Fruit fly (Drosophila melanogaster) whole organism, adult: ENCODE results near the gene MSBP.
A peak's percentile ranks its signal among the peaks of the same experiment; 100 is the strongest.

Source experiments
- CG11617 ChIP-seq: fragments of 200-800 bp; sonication (Bioruptor generic); optimal IDR thresholded peaks from 2 replicates; lab custom pipeline; 2017; ENCODE audit warnings: mild to moderate bottlenecking, missing biosample characterization, missing genetic modification reagents, missing genetic modification characterization
- CG12768 ChIP-seq: fragments of 200-800 bp; sonication (Bioruptor generic); optimal IDR thresholded peaks from 2 replicates; lab custom pipeline; 2017; ENCODE audit warnings: missing biosample characterization, missing genetic modification characterization, mild to moderate bottlenecking, moderate library complexity, missing genetic modification reagents
- CG14711 ChIP-seq: fragments of 200-800 bp; sonication (Bioruptor generic); optimal IDR thresholded peaks from 2 replicates; lab custom pipeline; 2018; ENCODE audit warnings: missing biosample characterization, mild to moderate bottlenecking, missing genetic modification characterization, moderate library complexity
- CG1620 ChIP-seq: fragments of 200-800 bp; sonication (Bioruptor generic); optimal IDR thresholded peaks from 2 replicates; lab custom pipeline; 2016; ENCODE audit warnings: missing biosample characterization, missing genetic modification characterization
- CG33017 ChIP-seq: fragments of 200-800 bp; sonication (Bioruptor generic); optimal IDR thresholded peaks from 2 replicates; lab custom pipeline; 2018; ENCODE audit warnings: missing biosample characterization, mild to moderate bottlenecking, missing genetic modification characterization, moderate library complexity
- CG5204 ChIP-seq: fragments of 200-800 bp; sonication (Bioruptor generic); optimal IDR thresholded peaks from 2 replicates; lab custom pipeline; 2016; ENCODE audit warnings: missing biosample characterization, missing genetic modification characterization
- CG7045 ChIP-seq: fragments of 200-800 bp; sonication (Bioruptor generic); optimal IDR thresholded peaks from 2 replicates; lab custom pipeline; 2017; ENCODE audit warnings: missing biosample characterization, mild to moderate bottlenecking, missing genetic modification characterization
- CG7101 ChIP-seq: fragments of 200-800 bp; sonication (Bioruptor generic); optimal IDR thresholded peaks from 2 replicates; lab custom pipeline; 2018; ENCODE audit warnings: missing biosample characterization, mild to moderate bottlenecking, missing genetic modification characterization, moderate library complexity
- Clk ChIP-seq: fragments of 200-800 bp; sonication (Bioruptor generic); optimal IDR thresholded peaks from 2 replicates; lab custom pipeline; 2017; ENCODE audit warnings: missing biosample characterization, missing genetic modification characterization
- Crg-1 ChIP-seq: fragments of 200-800 bp; sonication (Bioruptor generic); optimal IDR thresholded peaks from 2 replicates; lab custom pipeline; 2016; ENCODE audit warnings: missing biosample characterization, missing genetic modification characterization
- Hr96 ChIP-seq: fragments of 200-800 bp; sonication (Bioruptor generic); optimal IDR thresholded peaks from 2 replicates; lab custom pipeline; 2016; ENCODE audit warnings: missing biosample characterization, missing genetic modification characterization
- Mnt ChIP-seq: fragments of 200-800 bp; sonication (Bioruptor generic); optimal IDR thresholded peaks from 2 replicates; lab custom pipeline; 2016; ENCODE audit warnings: missing biosample characterization, mild to moderate bottlenecking, missing genetic modification characterization
- bab1 ChIP-seq: fragments of 200-800 bp; sonication (Bioruptor generic); optimal IDR thresholded peaks from 3 replicates; lab custom pipeline; 2019; ENCODE audit warnings: missing biosample characterization, mild to moderate bottlenecking, missing genetic modification characterization, moderate library complexity
- cic ChIP-seq: fragments of 200-800 bp; sonication (Bioruptor generic); optimal IDR thresholded peaks from 2 replicates; lab custom pipeline; 2017; ENCODE audit warnings: missing biosample characterization, mild to moderate bottlenecking, missing genetic modification characterization, moderate library complexity
- cnc ChIP-seq, 2 experiments: fragments of >200 bp; optimal IDR thresholded peaks; 2 replicates each; lab custom pipeline; 2017
- kay ChIP-seq: fragments of 200-800 bp; sonication (Bioruptor generic); peaks from one replicate; lab custom pipeline; 2016; ENCODE audit warnings: missing biosample characterization, missing genetic modification characterization, borderline replicate concordance
- ovo ChIP-seq: fragments of 200-800 bp; sonication (Bioruptor generic); optimal IDR thresholded peaks from 2 replicates; lab custom pipeline; 2016; ENCODE audit warnings: missing biosample characterization, missing genetic modification characterization
- pad ChIP-seq: fragments of 200-800 bp; sonication (Bioruptor generic); optimal IDR thresholded peaks from 3 replicates; lab custom pipeline; 2017; ENCODE audit warnings: missing biosample characterization, missing genetic modification characterization, mild to moderate bottlenecking, moderate library complexity, missing genetic modification reagents
- tj ChIP-seq: fragments of 200-800 bp; sonication (Bioruptor generic); optimal IDR thresholded peaks from 3 replicates; lab custom pipeline; 2017; ENCODE audit warnings: missing biosample characterization, mild to moderate bottlenecking, missing genetic modification characterization, moderate library complexity
- toe ChIP-seq: fragments of 200-800 bp; sonication (Bioruptor generic); optimal IDR thresholded peaks from 2 replicates; lab custom pipeline; 2016; ENCODE audit warnings: missing biosample characterization, missing genetic modification characterization

Gene MSBP

dm6 chrX:15875569-15875968 is 14.3 kb downstream of the MSBP start:
- no peak for TF ChIP-seq CG12768
- no peak for TF ChIP-seq CG33017 (tag; lab: Kevin White, UChicago)
- no peak for TF ChIP-seq kay (GFP tag; lab: Kevin White, UChicago)
- no peak for TF ChIP-seq toe (GFP tag; lab: Kevin White, UChicago)
- TF ChIP-seq CG7101 = no peak
- TF ChIP-seq bab1 (GFP tag; lab: Kevin White, UChicago) = no peak
- TF ChIP-seq pad (GFP tag; lab: Kevin White, UChicago) = no peak
- no peak for TF ChIP-seq Clk
- no peak for TF ChIP-seq tj (GFP tag; lab: Kevin White, UChicago)
- no peak for TF ChIP-seq Crg-1 (GFP tag; lab: Kevin White, UChicago)
- TF ChIP-seq CG1620 (GFP tag; lab: Kevin White, UChicago) = no peak

DNA sequence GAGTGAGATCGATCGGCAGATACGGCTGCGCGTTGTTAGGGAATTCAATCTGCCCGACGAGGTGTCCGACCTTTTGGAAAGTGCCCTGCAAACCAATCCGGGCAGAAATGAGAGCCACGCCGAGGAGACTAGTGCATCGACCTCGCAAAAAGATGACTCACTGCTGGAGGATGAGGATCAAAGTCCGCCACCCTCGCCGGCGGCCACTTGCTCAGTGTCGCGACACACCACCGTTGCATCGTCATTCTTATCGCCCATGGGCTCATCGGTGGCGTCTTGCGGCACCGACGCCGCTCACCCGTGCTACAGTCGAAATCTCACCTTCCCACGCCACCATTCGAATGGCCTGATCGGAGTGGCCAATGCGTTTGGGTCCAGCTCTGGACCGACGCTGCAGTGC is 15.5 kb downstream of the MSBP start:
- TF ChIP-seq Hr96 (GFP tag; lab: Kevin White, UChicago) (no peak), CG5204 (GFP tag; lab: Kevin White, UChicago) (no peak), Clk (no peak), CG33017 (tag; lab: Kevin White, UChicago) (no peak), Mnt (GFP tag; lab: Kevin White, UChicago) (no peak), pad (GFP tag; lab: Kevin White, UChicago) (no peak), CG7101 (no peak), CG11617 (GFP tag; lab: Kevin White, UChicago) (no peak), tj (GFP tag; lab: Kevin White, UChicago) (no peak)

DNA sequence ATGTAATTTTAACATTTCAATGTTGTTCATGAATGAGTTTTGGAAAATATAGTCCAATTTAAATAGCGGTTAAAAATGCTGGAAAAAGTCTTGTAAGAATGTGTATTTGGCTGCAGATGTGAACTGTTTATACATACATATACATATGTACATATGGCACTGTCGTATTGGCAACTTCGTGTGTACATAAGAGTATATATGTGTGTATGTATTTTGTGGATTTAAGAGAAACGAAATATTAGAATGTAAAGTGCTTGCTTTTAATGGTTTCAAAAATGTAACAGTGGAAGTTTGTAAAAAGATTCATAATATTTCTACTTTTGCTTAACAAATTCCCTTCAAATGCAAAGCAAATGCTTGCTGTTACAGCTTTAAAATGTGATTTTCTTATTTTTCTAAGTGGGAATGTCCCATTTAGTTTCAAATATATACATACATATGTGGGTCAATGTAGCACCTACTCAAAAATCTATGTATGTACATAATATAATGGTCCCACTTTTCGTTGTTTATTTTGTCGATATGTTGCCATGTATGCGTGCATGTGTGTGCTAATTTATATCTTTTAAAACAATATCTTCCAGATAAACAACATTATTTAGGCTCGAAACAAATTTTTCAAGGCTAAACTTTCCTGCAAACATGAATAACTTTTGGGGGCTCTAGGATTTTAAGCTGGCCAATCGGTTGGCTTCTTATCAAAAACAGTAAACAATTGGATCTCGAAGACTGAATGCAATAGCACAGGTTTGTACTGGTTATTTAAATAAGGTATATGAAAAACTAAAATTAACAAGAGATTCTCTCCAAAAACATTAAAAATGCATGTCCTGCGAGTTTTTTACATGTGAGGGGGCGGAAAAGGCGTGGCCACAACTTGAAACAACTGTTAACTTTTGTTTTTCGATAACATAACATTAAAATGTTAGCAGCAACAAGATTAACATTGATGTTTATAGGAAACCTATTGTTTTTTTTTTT is 18.8 kb downstream of the MSBP start:
- TF ChIP-seq pad (GFP tag; lab: Kevin White, UChicago) (peak; percentile 57), CG12768 (peak; percentile 42), Crg-1 (GFP tag; lab: Kevin White, UChicago) (peak; percentile 90), kay (GFP tag; lab: Kevin White, UChicago) (peak; percentile 65), bab1 (GFP tag; lab: Kevin White, UChicago) (no peak), CG5204 (GFP tag; lab: Kevin White, UChicago) (no peak), Hr96 (GFP tag; lab: Kevin White, UChicago) (no peak), Clk (no peak), cic (GFP tag; lab: Kevin White, UChicago) (peak; percentile 13), toe (GFP tag; lab: Kevin White, UChicago) (no peak), cnc (optimal IDR thresholded peaks at IDR 0.05; lab: Kevin White, UChicago) (no peak), CG7045 (GFP tag; lab: Kevin White, UChicago) (no peak), CG1620 (GFP tag; lab: Kevin White, UChicago) (peak; percentile 62), CG7101 (peak; percentile 80), ovo (GFP tag; lab: Kevin White, UChicago) (peak; percentile 88), CG11617 (GFP tag; lab: Kevin White, UChicago) (peak; percentile 8), tj (GFP tag; lab: Kevin White, UChicago) (peak; percentile 22), Mnt (GFP tag; lab: Kevin White, UChicago) (peak; percentile 37), CG14711 (tag; lab: Kevin White, UChicago) (peak; percentile 65), CG33017 (tag; lab: Kevin White, UChicago) (peak; percentile 17)

dm6 chrX:15869843-15870242 is 20.1 kb downstream of the MSBP start, which contains the start of gene CG16952:
Gene CG16952 (plus strand): TSS chrX:15870183.
- TF ChIP-seq CG1620 (GFP tag; lab: Kevin White, UChicago) (peak; percentile 21), CG33017 (tag; lab: Kevin White, UChicago) (no peak), CG14711 (tag; lab: Kevin White, UChicago) (no peak), CG7101 (peak; percentile 36), pad (GFP tag; lab: Kevin White, UChicago) (peak; percentile 6), Hr96 (GFP tag; lab: Kevin White, UChicago) (no peak), Clk (no peak), cnc (optimal IDR thresholded peaks at IDR 0.05; lab: Kevin White, UChicago) (no peak), CG11617 (GFP tag; lab: Kevin White, UChicago) (peak; percentile 13), bab1 (GFP tag; lab: Kevin White, UChicago) (no peak), CG5204 (GFP tag; lab: Kevin White, UChicago) (no peak), ovo (GFP tag; lab: Kevin White, UChicago) (no peak), Mnt (GFP tag; lab: Kevin White, UChicago) (peak; percentile 40), CG12768 (no peak)

dm6 chrX:15868781-15869180 is 21.1 kb downstream of the MSBP start:
- TF ChIP-seq CG7045 (GFP tag; lab: Kevin White, UChicago) = no peak
- no peak for TF ChIP-seq Clk
- TF ChIP-seq CG14711 (tag; lab: Kevin White, UChicago) = no peak

DNA sequence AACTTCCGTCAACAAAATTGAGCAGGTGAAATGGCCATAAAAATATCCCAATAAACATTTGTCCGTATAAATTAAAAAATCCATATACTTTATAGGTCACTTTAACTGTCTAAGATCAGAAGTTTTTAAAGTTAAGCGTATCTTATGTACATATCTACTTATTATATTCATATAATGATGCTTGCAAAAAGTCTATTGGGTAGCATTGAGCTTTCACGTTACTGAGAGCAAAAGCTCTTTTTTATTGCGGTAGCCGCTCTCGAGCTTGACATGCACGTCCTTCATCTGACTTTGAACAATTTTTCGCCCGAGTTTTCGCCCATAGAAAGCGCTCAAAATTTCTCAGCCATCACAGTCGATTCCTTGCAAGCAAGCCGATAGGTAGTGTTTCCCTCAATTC is 22.0 kb downstream of the MSBP start, which contains the start of gene Gapdh2:
Gapdh2 (plus strand) TSS at position 283 of the 400 bp plus-strand sequence.
- TF ChIP-seq CG14711 (tag; lab: Kevin White, UChicago) = peak; percentile 100
- TF ChIP-seq CG7045 (GFP tag; lab: Kevin White, UChicago) = peak; percentile 100
- TF ChIP-seq CG5204 (GFP tag; lab: Kevin White, UChicago) = peak; percentile 99
- TF ChIP-seq cnc (optimal IDR thresholded peaks at IDR 0.05; lab: Kevin White, UChicago) = no peak
- TF ChIP-seq CG11617 (GFP tag; lab: Kevin White, UChicago) = peak; percentile 100
- peak; percentile 98 for TF ChIP-seq Clk
- peak; percentile 100 for TF ChIP-seq CG7101
- peak; percentile 100 for TF ChIP-seq CG1620 (GFP tag; lab: Kevin White, UChicago)
- TF ChIP-seq tj (GFP tag; lab: Kevin White, UChicago) = peak; percentile 99
- peak; percentile 100 for TF ChIP-seq ovo (GFP tag; lab: Kevin White, UChicago)
- peak; percentile 100 for TF ChIP-seq CG12768
- TF ChIP-seq bab1 (GFP tag; lab: Kevin White, UChicago) = peak; percentile 100
- TF ChIP-seq pad (GFP tag; lab: Kevin White, UChicago) = peak; percentile 98
- peak; percentile 100 for TF ChIP-seq Mnt (GFP tag; lab: Kevin White, UChicago)
- peak; percentile 98 for TF ChIP-seq cic (GFP tag; lab: Kevin White, UChicago)
- TF ChIP-seq CG33017 (tag; lab: Kevin White, UChicago) = peak; percentile 100
- TF ChIP-seq Crg-1 (GFP tag; lab: Kevin White, UChicago) = peak; percentile 100
- TF ChIP-seq Hr96 (GFP tag; lab: Kevin White, UChicago) = peak; percentile 100
- TF ChIP-seq toe (GFP tag; lab: Kevin White, UChicago) = peak; percentile 98
- peak; percentile 99 for TF ChIP-seq kay (GFP tag; lab: Kevin White, UChicago)
